Worm (Caenorhabditis elegans) whole organism, L1 larva: ENCODE measurements around the gene nhr-195.

Source experiments
- C16A3.4 ChIP-seq: fragments of 150-350 bp; optimal IDR thresholded peaks from 2 replicates; lab custom pipeline; 2014; ENCODE audit warnings: missing biosample characterization, missing genetic modification characterization
- F16B12.6 ChIP-seq: fragments of 150-350 bp; optimal IDR thresholded peaks from 2 replicates; lab custom pipeline; 2014; ENCODE audit warnings: missing biosample characterization, missing genetic modification characterization
- ama-1 ChIP-seq: fragments of 150-350 bp; optimal IDR thresholded peaks from 2 replicates; lab custom pipeline; 2014
- ceh-90 ChIP-seq: sonication (generic microtip); optimal IDR thresholded peaks from 2 replicates; lab custom pipeline; 2016; ENCODE audit warnings: missing genetic modification characterization, missing compliant biosample characterization
- ces-1 ChIP-seq: fragments of 150-350 bp; optimal IDR thresholded peaks from 2 replicates; lab custom pipeline; 2014; ENCODE audit warnings: missing biosample characterization, missing genetic modification reagents, missing genetic modification characterization
- efl-3 ChIP-seq: fragments of 200-800 bp; sonication (Bioruptor generic); optimal IDR thresholded peaks from 2 replicates; lab custom pipeline; 2018; ENCODE audit warnings: mild to moderate bottlenecking, missing genetic modification characterization, missing compliant biosample characterization
- egl-13 ChIP-seq: sonication (generic microtip); optimal IDR thresholded peaks from 2 replicates; lab custom pipeline; 2016; ENCODE audit warnings: missing genotype, missing genetic modification reagents, missing genetic modification characterization, missing compliant biosample characterization
- fkh-10 ChIP-seq: sonication (generic microtip); optimal IDR thresholded peaks from 2 replicates; lab custom pipeline; 2017; ENCODE audit warnings: missing biosample characterization, missing genetic modification reagents, missing genetic modification characterization
- fkh-4 ChIP-seq: sonication (generic microtip); optimal IDR thresholded peaks from 2 replicates; lab custom pipeline; 2016; ENCODE audit warnings: missing compliant biosample characterization, missing genetic modification characterization, borderline replicate concordance
- grh-1 ChIP-seq: fragments of 200-800 bp; sonication (Bioruptor generic); IDR thresholded peaks from 2 replicates; pipeline ENCODE4 v1.3.6; 2022; ENCODE audit warnings: missing genetic modification reagents, missing genetic modification characterization, missing compliant biosample characterization
- hlh-17 ChIP-seq: fragments of 200-800 bp; sonication (Bioruptor generic); optimal IDR thresholded peaks from 2 replicates; lab custom pipeline; 2018; ENCODE audit warnings: missing genetic modification characterization, mild to moderate bottlenecking, missing compliant biosample characterization, moderate library complexity, borderline replicate concordance
- hpl-2 ChIP-seq: fragments of 150-350 bp; optimal IDR thresholded peaks from 2 replicates; lab custom pipeline; 2014; ENCODE audit warnings: missing biosample characterization, missing genetic modification reagents, missing genetic modification characterization
- irx-1 ChIP-seq: sonication (generic microtip); optimal IDR thresholded peaks from 2 replicates; lab custom pipeline; 2016; ENCODE audit warnings: missing genetic modification characterization, missing compliant biosample characterization
- lin-35 ChIP-seq, 2 experiments: fragments of 150-350 bp; optimal IDR thresholded peaks; 2 replicates each; lab custom pipeline; 2014; ENCODE audit warnings: missing biosample characterization in 2 of 2, missing genetic modification characterization in 2 of 2, missing genetic modification reagents in 2 of 2
- lin-39 ChIP-seq: fragments of 150-350 bp; optimal IDR thresholded peaks from 2 replicates; lab custom pipeline; 2014; ENCODE audit warnings: missing biosample characterization, missing genetic modification reagents, missing genetic modification characterization
- lir-3 ChIP-seq: sonication (generic microtip); optimal IDR thresholded peaks from 2 replicates; lab custom pipeline; 2016; ENCODE audit warnings: mild to moderate bottlenecking, missing genetic modification characterization, moderate library complexity, missing compliant biosample characterization; ENCODE audit not compliant: poor library complexity
- lsy-2 ChIP-seq, 2 experiments: fragments of 150-350 bp; optimal IDR thresholded peaks; 2 replicates each; lab custom pipeline; 2014; ENCODE audit warnings: missing biosample characterization in 2 of 2, missing genetic modification characterization in 2 of 2
- mab-9 ChIP-seq: fragments of 200-800 bp; sonication (Bioruptor generic); IDR thresholded peaks from 2 replicates; pipeline ENCODE4 v1.3.6; 2022; ENCODE audit warnings: missing genetic modification reagents, missing genetic modification characterization, missing compliant biosample characterization
- mef-2 ChIP-seq: fragments of 150-350 bp; optimal IDR thresholded peaks from 2 replicates; lab custom pipeline; 2014; ENCODE audit warnings: missing biosample characterization, missing genetic modification characterization
- nhr-11 ChIP-seq: fragments of 150-350 bp; optimal IDR thresholded peaks from 2 replicates; lab custom pipeline; 2014; ENCODE audit warnings: missing biosample characterization, missing genetic modification characterization
- nhr-20 ChIP-seq: sonication (generic microtip); optimal IDR thresholded peaks from 2 replicates; lab custom pipeline; 2016; ENCODE audit warnings: mild to moderate bottlenecking, missing genetic modification characterization, missing compliant biosample characterization
- nhr-237 ChIP-seq: fragments of 150-350 bp; optimal IDR thresholded peaks from 2 replicates; lab custom pipeline; 2014; ENCODE audit warnings: missing biosample characterization, missing genetic modification characterization
- nhr-71 ChIP-seq: sonication (generic microtip); optimal IDR thresholded peaks from 2 replicates; lab custom pipeline; 2016; ENCODE audit warnings: mild to moderate bottlenecking, missing genetic modification characterization, moderate library complexity, missing compliant biosample characterization
- nhr-84 ChIP-seq: sonication (generic microtip); optimal IDR thresholded peaks from 2 replicates; lab custom pipeline; 2017; ENCODE audit warnings: missing biosample characterization, missing genetic modification characterization
- pag-3 ChIP-seq: sonication (generic microtip); optimal IDR thresholded peaks from 2 replicates; lab custom pipeline; 2017; ENCODE audit warnings: missing genetic modification characterization, mild to moderate bottlenecking, missing compliant biosample characterization, antibody characterized with exemption, borderline replicate concordance; ENCODE audit not compliant: insufficient read depth
- pax-3 ChIP-seq: fragments of 200-800 bp; sonication (Bioruptor generic); optimal IDR thresholded peaks from 2 replicates; lab custom pipeline; 2018; ENCODE audit warnings: mild to moderate bottlenecking, missing genetic modification characterization, moderate library complexity, missing compliant biosample characterization
- rnt-1 ChIP-seq: sonication (generic microtip); optimal IDR thresholded peaks from 2 replicates; lab custom pipeline; 2016; ENCODE audit warnings: mild to moderate bottlenecking, missing genetic modification characterization, moderate library complexity, missing compliant biosample characterization
- skn-1 ChIP-seq: fragments of 150-350 bp; optimal IDR thresholded peaks from 2 replicates; lab custom pipeline; 2014; ENCODE audit warnings: missing biosample characterization, missing genetic modification characterization
- snpc-4 ChIP-seq: fragments of 150-350 bp; optimal IDR thresholded peaks from 2 replicates; lab custom pipeline; 2014; ENCODE audit warnings: missing biosample characterization, missing genetic modification characterization
- sox-4 ChIP-seq: sonication (generic microtip); optimal IDR thresholded peaks from 2 replicates; lab custom pipeline; 2016; ENCODE audit warnings: missing genetic modification characterization, missing compliant biosample characterization
- sptf-1 ChIP-seq: fragments of 150-350 bp; optimal IDR thresholded peaks from 2 replicates; lab custom pipeline; 2014; ENCODE audit warnings: missing biosample characterization, missing genetic modification characterization
- sup-37 ChIP-seq: fragments of 200-800 bp; sonication (Bioruptor generic); optimal IDR thresholded peaks from 2 replicates; lab custom pipeline; 2018; ENCODE audit warnings: mild to moderate bottlenecking, missing genetic modification characterization, missing compliant biosample characterization
- unc-130 ChIP-seq: fragments of 150-350 bp; optimal IDR thresholded peaks from 2 replicates; lab custom pipeline; 2017; ENCODE audit warnings: missing biosample characterization, missing genetic modification characterization, inconsistent platforms
- unc-30 ChIP-seq: sonication (generic microtip); optimal IDR thresholded peaks from 2 replicates; lab custom pipeline; 2017; ENCODE audit warnings: missing biosample characterization, missing genetic modification characterization
- unc-98 ChIP-seq: fragments of 200-800 bp; sonication (Bioruptor generic); IDR thresholded peaks from 2 replicates; pipeline ENCODE4 v1.3.6; 2022; ENCODE audit warnings: missing genetic modification characterization, missing compliant biosample characterization
- vab-15 ChIP-seq: sonication (generic microtip); optimal IDR thresholded peaks from 2 replicates; lab custom pipeline; 2017; ENCODE audit warnings: missing genotype, mild to moderate bottlenecking, missing genetic modification characterization, missing compliant biosample characterization
- xbp-1 ChIP-seq: sonication (generic microtip); optimal IDR thresholded peaks from 2 replicates; lab custom pipeline; 2016; ENCODE audit warnings: missing genetic modification characterization, missing compliant biosample characterization
- zip-4 ChIP-seq: fragments of 200-800 bp; sonication (Bioruptor generic); optimal IDR thresholded peaks from 2 replicates; lab custom pipeline; 2018; ENCODE audit warnings: mild to moderate bottlenecking, missing genetic modification characterization, moderate library complexity, missing compliant biosample characterization

The nhr-195 gene

DNA sequence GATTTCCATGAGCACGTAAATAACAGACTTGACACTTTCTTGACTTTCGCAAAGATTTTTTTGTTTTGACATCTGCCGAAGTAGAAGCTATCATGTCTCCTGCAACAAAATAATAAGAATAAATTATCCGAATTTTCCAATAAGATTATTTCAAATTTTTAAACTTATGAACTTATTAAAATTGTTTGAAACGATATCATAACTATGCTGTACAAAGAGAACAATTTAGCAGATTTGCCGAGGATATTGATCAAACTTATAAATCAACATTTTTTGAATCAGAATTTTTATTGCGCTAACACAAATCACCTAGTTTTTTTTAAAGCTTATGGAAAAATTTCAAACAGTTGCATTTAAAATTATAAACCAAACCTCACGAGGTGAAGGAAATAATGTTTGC is at the start of gene nhr-195:
TSS of gene nhr-195 (minus strand) at position 101 of the 400 bp plus-strand sequence.
- TF ChIP-seq efl-3, result no peak
- TF ChIP-seq lir-3 (tag; lab: Kevin White, UChicago), result no peak
- TF ChIP-seq unc-30 (tag; lab: Kevin White, UChicago), result no peak
- no peak for TF ChIP-seq mab-9
- TF ChIP-seq nhr-20 (tag; lab: Kevin White, UChicago), result no peak
- TF ChIP-seq snpc-4 (tag; lab: Kevin White, UChicago), result no peak
- TF ChIP-seq ces-1 (GFP tag; lab: Kevin White, UChicago), result no peak
- TF ChIP-seq F16B12.6, result no peak

DNA sequence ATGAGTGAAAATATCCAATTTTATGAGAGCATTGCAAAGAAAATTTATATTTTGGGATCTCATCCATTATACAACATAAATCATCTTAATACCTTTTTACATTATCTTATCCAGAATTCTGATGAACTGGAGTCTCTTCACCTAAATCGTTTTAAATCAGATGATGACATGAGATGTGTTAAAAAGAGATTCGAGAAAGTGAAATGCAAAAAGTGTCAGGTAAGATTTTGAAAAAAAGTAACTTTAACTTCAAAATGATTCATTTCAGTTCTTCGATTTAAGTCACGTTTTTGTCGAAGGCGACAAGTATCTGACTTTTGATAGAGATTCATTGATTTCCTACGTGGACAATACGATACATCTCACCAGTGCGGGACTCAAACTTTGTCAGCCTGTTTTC is 46.7 kb upstream of the nhr-195 start:
- TF ChIP-seq C16A3.4 (tag; lab: Kevin White, UChicago) (no peak), sup-37 (GFP tag; lab: Kevin White, UChicago) (no peak), hpl-2 (GFP tag; lab: Kevin White, UChicago) (no peak), nhr-71 (tag; lab: Kevin White, UChicago) (no peak), lin-35 (GFP tag; optimal IDR thresholded peaks at IDR 0.05; lab: Kevin White, UChicago) (no peak), nhr-237 (no peak), vab-15 (tag; lab: Kevin White, UChicago) (no peak), xbp-1 (tag; lab: Kevin White, UChicago) (no peak), sptf-1 (tag; lab: Kevin White, UChicago) (no peak), zip-4 (GFP tag; lab: Kevin White, UChicago) (no peak), hlh-17 (GFP tag; lab: Kevin White, UChicago) (no peak), skn-1 (tag; lab: Kevin White, UChicago) (no peak), mab-9 (no peak), sox-4 (no peak), efl-3 (no peak), unc-130 (no peak), nhr-84 (tag; lab: Kevin White, UChicago) (no peak)

DNA sequence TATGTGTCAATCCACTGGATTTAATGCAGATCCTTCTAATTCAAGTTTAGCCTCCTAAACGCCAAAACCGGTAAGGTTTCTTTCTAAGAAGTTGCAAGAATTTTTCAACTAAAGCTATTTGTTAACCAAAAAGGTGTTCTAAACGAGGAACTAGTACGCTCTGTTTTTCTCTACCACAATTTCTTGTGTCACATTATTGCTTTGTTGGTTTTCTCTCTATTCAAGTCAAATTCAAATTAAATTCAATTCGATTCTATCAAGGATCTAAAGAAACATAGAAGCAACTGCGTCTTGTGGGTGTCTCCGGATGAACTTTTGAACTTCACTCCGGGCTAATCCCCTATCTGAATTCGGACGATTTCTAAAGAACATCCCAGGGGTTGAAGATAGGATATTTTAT is 44.3 kb upstream of the nhr-195 start, which contains the start of gene oac-40:
TSS of gene oac-40 (plus strand) at position 301 of the 400 bp plus-strand sequence.
- TF ChIP-seq efl-3 (no peak), ceh-90 (no peak)

DNA sequence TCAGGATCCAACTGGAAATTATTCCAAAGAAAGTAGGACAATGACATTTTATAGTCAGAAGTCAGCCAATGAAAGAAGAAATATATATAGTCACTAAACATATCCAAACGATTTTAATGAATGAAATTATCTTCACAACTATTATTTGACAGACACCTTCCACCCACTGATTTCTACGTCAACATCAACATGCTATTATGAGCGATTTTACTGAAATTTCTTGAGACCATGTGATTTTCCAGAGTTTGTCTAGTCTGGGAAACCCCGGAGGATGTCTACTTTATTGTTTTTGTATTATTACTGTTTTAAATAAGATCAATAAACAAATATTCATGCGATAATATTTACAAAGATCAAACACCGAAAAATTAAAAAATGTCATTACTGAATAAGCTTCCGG is 43.4 kb upstream of the nhr-195 start, which contains the start of gene srt-18:
TSS of gene srt-18 (minus strand) at position 101 of the 400 bp plus-strand sequence.
- TF ChIP-seq nhr-20 (tag; lab: Kevin White, UChicago) (no peak), fkh-10 (GFP tag; lab: Kevin White, UChicago) (no peak), pag-3 (tag; lab: Kevin White, UChicago) (no peak), lsy-2 (tag; optimal IDR thresholded peaks at IDR 0.05; lab: Kevin White, UChicago) (no peak), irx-1 (tag; lab: Kevin White, UChicago) (no peak), sup-37 (GFP tag; lab: Kevin White, UChicago) (no peak), nhr-84 (tag; lab: Kevin White, UChicago) (no peak), egl-13 (no peak), grh-1 (GFP tag; lab: Robert Waterston, UW) (no peak), nhr-11 (no peak), fkh-4 (tag; lab: Kevin White, UChicago) (no peak), lin-39 (tag; lab: Kevin White, UChicago) (no peak), rnt-1 (tag; lab: Kevin White, UChicago) (no peak)

DNA sequence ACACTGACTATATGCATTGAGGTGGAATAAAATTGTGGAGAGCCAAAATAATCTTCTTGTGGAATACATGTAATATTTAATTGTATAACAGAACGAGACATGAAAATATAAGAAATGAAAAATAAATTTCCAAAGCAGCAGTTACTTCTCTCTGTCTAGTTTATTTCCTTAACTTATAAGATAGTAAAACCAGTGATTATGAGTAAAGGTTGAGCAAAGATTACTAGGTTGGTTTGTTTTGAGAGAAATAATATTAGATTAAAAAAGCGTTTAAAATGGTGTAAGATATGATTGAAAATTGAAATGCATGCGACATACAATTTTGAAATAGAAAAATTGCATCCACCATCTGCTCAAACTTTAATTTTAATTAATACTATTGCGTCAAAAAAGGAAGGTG is 41.6 kb upstream of the nhr-195 start, which contains the start of gene srh-201:
TSS of gene srh-201 (minus strand) at position 101 of the 400 bp plus-strand sequence.
- no peak for TF ChIP-seq nhr-84 (tag; lab: Kevin White, UChicago)
- no peak for TF ChIP-seq vab-15 (tag; lab: Kevin White, UChicago)
- no peak for TF ChIP-seq pax-3 (tag; lab: Kevin White, UChicago)
- TF ChIP-seq xbp-1 (tag; lab: Kevin White, UChicago), result no peak
- TF ChIP-seq nhr-11, result no peak
- TF ChIP-seq ama-1 (lab: Kevin White, UChicago), result no peak
- TF ChIP-seq mef-2 (tag; lab: Kevin White, UChicago), result no peak
- TF ChIP-seq fkh-4 (tag; lab: Kevin White, UChicago), result no peak
- no peak for TF ChIP-seq unc-98 (GFP tag; lab: Robert Waterston, UW)
- TF ChIP-seq, all 84 proteins: peak for 0
